Worm (Caenorhabditis elegans) whole organism, L1 larva: ENCODE measurements around the gene nekl-3.

Source experiments
- ama-1 ChIP-seq: fragments of 150-350 bp; optimal IDR thresholded peaks from 2 replicates; lab custom pipeline; 2014
- blmp-1 ChIP-seq: fragments of 150-350 bp; optimal IDR thresholded peaks from 2 replicates; lab custom pipeline; 2014; ENCODE audit warnings: missing biosample characterization, missing genetic modification characterization
- ceh-82 ChIP-seq, 3 experiments: fragments of 150-350 bp in 1 of 3; sonication (generic microtip) in 2 of 3; optimal IDR thresholded peaks; 2 replicates each; lab custom pipeline; 2014 to 2017; ENCODE audit warnings: missing biosample characterization in 3 of 3, missing genetic modification characterization in 3 of 3
- elt-2 ChIP-seq: sonication (generic microtip); optimal IDR thresholded peaks from 2 replicates; lab custom pipeline; 2016; ENCODE audit warnings: missing genetic modification characterization, mild to moderate bottlenecking, inconsistent platforms, missing compliant biosample characterization, missing genetic modification reagents
- elt-3 ChIP-seq, 6 experiments: fragments of 150-350 bp in 1 of 6; sonication (generic microtip); optimal IDR thresholded peaks; 2 replicates each; lab custom pipeline; 2017 to 2018; ENCODE audit warnings: missing biosample characterization in 6 of 6, missing genetic modification characterization in 6 of 6, inconsistent platforms in 1 of 6
- fos-1 ChIP-seq: fragments of 150-350 bp; optimal IDR thresholded peaks from 2 replicates; lab custom pipeline; 2014; ENCODE audit warnings: missing biosample characterization, missing genetic modification characterization
- mep-1 ChIP-seq: fragments of 150-350 bp; optimal IDR thresholded peaks from 2 replicates; lab custom pipeline; 2014; ENCODE audit warnings: missing biosample characterization, missing genetic modification characterization
- nhr-237 ChIP-seq: fragments of 150-350 bp; optimal IDR thresholded peaks from 2 replicates; lab custom pipeline; 2014; ENCODE audit warnings: missing biosample characterization, missing genetic modification characterization
- nhr-28 ChIP-seq: fragments of 150-350 bp; optimal IDR thresholded peaks from 2 replicates; lab custom pipeline; 2014; ENCODE audit warnings: missing biosample characterization, missing genetic modification characterization
- nhr-76 ChIP-seq: sonication (generic microtip); optimal IDR thresholded peaks from 2 replicates; lab custom pipeline; 2017; ENCODE audit warnings: missing biosample characterization, missing genetic modification characterization
- sup-37 ChIP-seq: fragments of 200-800 bp; sonication (Bioruptor generic); optimal IDR thresholded peaks from 2 replicates; lab custom pipeline; 2018; ENCODE audit warnings: mild to moderate bottlenecking, missing genetic modification characterization, missing compliant biosample characterization
- tlp-1 ChIP-seq: fragments of 150-350 bp; optimal IDR thresholded peaks from 2 replicates; lab custom pipeline; 2014; ENCODE audit warnings: missing biosample characterization, missing genetic modification characterization
- unc-62 ChIP-seq: fragments of 150-350 bp; optimal IDR thresholded peaks from 2 replicates; lab custom pipeline; 2014; ENCODE audit warnings: missing biosample characterization, missing genetic modification reagents, missing genetic modification characterization
- zag-1 ChIP-seq: fragments of 150-350 bp; optimal IDR thresholded peaks from 2 replicates; lab custom pipeline; 2014; ENCODE audit warnings: missing biosample characterization, missing genetic modification characterization

DNA sequence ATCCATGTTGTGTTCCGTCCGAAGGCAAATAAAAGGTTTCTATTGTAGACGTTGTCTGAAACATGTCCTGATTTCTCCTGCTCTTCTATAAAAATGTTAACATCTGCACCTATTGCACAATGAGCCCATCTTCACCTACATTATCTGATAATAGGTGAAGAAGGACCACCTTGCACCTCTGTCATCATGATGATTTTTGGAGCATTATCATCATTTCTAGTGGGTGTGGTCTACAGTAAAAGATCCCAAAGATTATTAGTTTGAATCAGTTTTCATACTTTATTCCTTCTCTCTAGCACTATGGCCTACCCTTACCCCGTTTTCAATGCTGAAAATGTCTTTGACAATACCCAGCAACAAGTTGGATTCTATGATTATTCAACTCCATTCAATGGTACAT lies 39.0 kb upstream of the nekl-3 start, which contains the start of gene med-1:
- no peak for TF ChIP-seq nhr-28 (tag; lab: Kevin White, UChicago)
- TF ChIP-seq zag-1 (tag; lab: Kevin White, UChicago), result no peak
- TF ChIP-seq mep-1 (tag; lab: Kevin White, UChicago), result no peak
- TF ChIP-seq unc-62, result no peak
- no peak for TF ChIP-seq elt-2 (tag; lab: Kevin White, UChicago)
- no peak for TF ChIP-seq elt-3 (tag; optimal IDR thresholded peaks at IDR 0.05; lab: Kevin White, UChicago)
- TF ChIP-seq tlp-1 (tag; lab: Kevin White, UChicago), result no peak
- no peak for TF ChIP-seq fos-1 (tag; lab: Kevin White, UChicago)
- no peak for TF ChIP-seq nhr-237 (tag; lab: Kevin White, UChicago)
- no peak for TF ChIP-seq ama-1 (lab: Kevin White, UChicago)
- no peak for TF ChIP-seq sup-37 (GFP tag; lab: Kevin White, UChicago)
- TF ChIP-seq nhr-76 (tag; lab: Kevin White, UChicago), result no peak
- no peak for TF ChIP-seq ceh-82 (tag; optimal IDR thresholded peaks at IDR 0.05; lab: Kevin White, UChicago)
- no peak for TF ChIP-seq blmp-1 (tag; lab: Kevin White, UChicago)
